Worm (Caenorhabditis elegans): Measurements from ENCODE around the gene C54E10.6.

C54E10.6 gene

ce11 chrV:18806409-18806808, 2.1 kb downstream of the C54E10.6 start, which contains the start of gene sri-10:
Gene sri-10, minus strand, starts transcription at chrV:18806509.
- TF ChIP-seq K12H6.12 (tag; optimal IDR thresholded peaks at IDR 0.05) (no peak), nfyb-1 (GFP tag; IDR thresholded peaks at IDR 0.05) (no peak), ZK185.1 (tag; optimal IDR thresholded peaks at IDR 0.05; ENCODE audit: poor library complexity, severe bottlenecking) (no peak), lsl-1 (GFP tag; optimal IDR thresholded peaks at IDR 0.05) (no peak), Y53G8AR.9 (GFP tag; conservative IDR thresholded peaks at IDR 0.05) (no peak), ztf-28 (GFP tag; IDR thresholded peaks at IDR 0.05) (no peak), zim-3 (tag; optimal IDR thresholded peaks at IDR 0.05) (no peak), snpc-4 (GFP tag; optimal IDR thresholded peaks at IDR 0.05) (no peak), snpc-4 (tag; optimal IDR thresholded peaks at IDR 0.05) (no peak), F55B11.4 (tag; optimal IDR thresholded peaks at IDR 0.05; ENCODE audit: borderline replicate concordance, insufficient read depth) (no peak), mes-4 (tag; optimal IDR thresholded peaks at IDR 0.05) (no peak), lin-40 (tag; optimal IDR thresholded peaks at IDR 0.05) (no peak), F57C9.4 (tag; optimal IDR thresholded peaks at IDR 0.05) (no peak), F33H1.4 (GFP tag; IDR thresholded peaks at IDR 0.05) (no peak), lsy-27 (tag; optimal IDR thresholded peaks at IDR 0.05; ENCODE audit: borderline replicate concordance, insufficient read depth) (no peak), gei-17 (GFP tag; optimal IDR thresholded peaks at IDR 0.05) (no peak), Y56A3A.18 (GFP tag; IDR thresholded peaks at IDR 0.05) (no peak), repo-1 (tag; optimal IDR thresholded peaks at IDR 0.05) (no peak), hlh-12 (tag; optimal IDR thresholded peaks at IDR 0.05) (no peak), lag-1 (GFP tag; IDR thresholded peaks at IDR 0.05) (no peak)

ce11 chrV:18803260-18803659, 5.3 kb downstream of the C54E10.6 start, which contains the start of gene C54E10.10:
Gene C54E10.10, minus strand, starts transcription at chrV:18803360.
- no peak for TF ChIP-seq hmg-1.2 (GFP tag; IDR thresholded peaks at IDR 0.05)
- TF ChIP-seq B0035.1 (tag; optimal IDR thresholded peaks at IDR 0.05): no peak
- TF ChIP-seq madf-3 (GFP tag; IDR thresholded peaks at IDR 0.05): no peak
- TF ChIP-seq C17E4.6 (GFP tag; IDR thresholded peaks at IDR 0.05): no peak
- TF ChIP-seq ceh-40 (GFP tag; IDR thresholded peaks at IDR 0.05): no peak
- no peak for TF ChIP-seq Y53F4B.3 (GFP tag; IDR thresholded peaks at IDR 0.05)
- no peak for TF ChIP-seq lin-54 (GFP tag; optimal IDR thresholded peaks at IDR 0.05)
- no peak for TF ChIP-seq snpc-3.4 (tag; optimal IDR thresholded peaks at IDR 0.05)
- no peak for TF ChIP-seq let-607 (tag; optimal IDR thresholded peaks at IDR 0.05)
- TF ChIP-seq madf-8 (GFP tag; conservative IDR thresholded peaks at IDR 0.05): no peak
- TF ChIP-seq ets-4 (GFP tag; optimal IDR thresholded peaks at IDR 0.05): no peak
- no peak for TF ChIP-seq xnd-1 (tag; optimal IDR thresholded peaks at IDR 0.05)
- TF ChIP-seq let-526 (GFP tag; IDR thresholded peaks at IDR 0.05): no peak

ce11 chrV:18802077-18802476, 6.5 kb downstream of the C54E10.6 start, which contains the start of gene C54E10.11:
Gene C54E10.11, minus strand, starts transcription at chrV:18802177.
- TF ChIP-seq rcor-1 (GFP tag; IDR thresholded peaks at IDR 0.05) (no peak), fkh-3 (tag; optimal IDR thresholded peaks at IDR 0.05) (no peak), F49E8.2 (tag; optimal IDR thresholded peaks at IDR 0.05; ENCODE audit: insufficient read depth) (no peak), snpc-4 (GFP tag; optimal IDR thresholded peaks at IDR 0.05) (no peak), snpc-4 (tag; optimal IDR thresholded peaks at IDR 0.05) (no peak), repo-1 (tag; optimal IDR thresholded peaks at IDR 0.05) (no peak), lir-1 (GFP tag; conservative IDR thresholded peaks at IDR 0.05) (no peak), dpff-1 (tag; optimal IDR thresholded peaks at IDR 0.05) (no peak), C06A6.2 (GFP tag; conservative IDR thresholded peaks at IDR 0.05) (no peak), nfya-2 (GFP tag; IDR thresholded peaks at IDR 0.05) (no peak), F57C9.4 (tag; optimal IDR thresholded peaks at IDR 0.05) (no peak), die-1 (tag; optimal IDR thresholded peaks at IDR 0.05) (no peak)

Data from whole organism, young adult.